Worm (Caenorhabditis elegans): Measurements from ENCODE around the gene bre-3.
"Not testable (repeated sequence)": the region's sequence is repeated elsewhere in the genome, so short reads cannot be mapped to it uniquely, and the experiment has no call there.

Gene bre-3

ce11 chrIII:9433576-9434107, 51.6 kb downstream of the bre-3 start, which contains the start of gene cpar-1 (continued):
- peak; percentile 77 for TF ChIP-seq snpc-3.4 (tag; optimal IDR thresholded peaks at IDR 0.05)
- TF ChIP-seq nhr-27 (tag; optimal IDR thresholded peaks at IDR 0.05): no peak
- TF ChIP-seq ztf-26 (tag; optimal IDR thresholded peaks at IDR 0.05): no peak
- peak; percentile 99 for TF ChIP-seq madf-6 (GFP tag; IDR thresholded peaks at IDR 0.05)

ce11 chrIII:9426301-9426700, 59.0 kb downstream of the bre-3 start, which contains the start of gene T26G10.5:
TSS of gene T26G10.5 (minus strand) at chrIII:9426401.
- no peak for TF ChIP-seq ceh-91 (GFP tag; IDR thresholded peaks at IDR 0.05)
- TF ChIP-seq ztf-25 (GFP tag; IDR thresholded peaks at IDR 0.05): no peak
- TF ChIP-seq C06A6.2 (GFP tag; conservative IDR thresholded peaks at IDR 0.05): no peak

- not testable (repeated sequence) for TF ChIP-seq F10E7.11 (tag; optimal IDR thresholded peaks at IDR 0.05); mel-28 (tag; optimal IDR thresholded peaks at IDR 0.05; ENCODE audit: borderline replicate concordance); sdz-38 (tag; optimal IDR thresholded peaks at IDR 0.05)
Measured at ce11 chrIII:9420231-9420630, 65.0 kb downstream of the bre-3 start, which contains the start of gene T26G10.4. TSS of gene T26G10.4 (plus strand) at chrIII:9420531.
